Fruit fly (Drosophila melanogaster): ENCODE measurements around the gene Vsx2.

Gene Vsx2

DNA sequence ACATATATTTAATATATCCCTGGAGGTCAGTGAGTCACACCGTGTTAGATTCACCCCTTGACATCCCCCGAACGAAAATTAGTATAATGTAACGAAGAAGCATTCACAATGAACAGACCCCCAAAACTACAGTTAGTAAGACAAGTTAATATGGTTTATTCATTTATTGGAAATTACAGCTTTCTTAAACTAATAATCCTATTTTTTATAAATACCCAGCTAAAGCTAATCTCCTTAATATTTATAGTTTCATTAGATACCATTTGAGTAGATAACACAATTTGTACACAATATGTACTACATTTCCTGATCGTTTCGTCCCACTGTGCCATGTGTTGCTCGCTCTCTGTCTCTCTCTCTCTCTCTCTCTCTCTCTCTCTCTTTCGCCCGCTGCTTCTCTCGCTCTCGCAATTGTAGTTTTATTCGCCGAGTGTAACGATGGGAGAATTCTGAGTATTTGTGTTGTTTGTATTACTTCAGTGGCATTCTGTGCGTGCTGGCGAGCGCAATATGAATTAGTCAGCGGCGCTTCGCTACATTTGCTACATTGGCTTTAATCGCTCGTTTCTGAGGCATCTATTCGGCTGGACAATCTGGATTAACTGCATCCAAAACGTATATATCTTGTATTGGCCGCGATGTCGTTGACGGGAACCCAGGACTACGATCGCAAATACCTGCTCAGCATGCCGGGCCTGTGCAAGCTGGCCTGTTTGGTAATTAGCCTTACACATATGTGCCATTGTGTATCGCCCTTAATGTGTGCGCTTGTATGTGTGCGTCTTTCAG, 43.0 kb downstream of the Vsx2 start (continued):
- TF ChIP-seq CG11762 (GFP tag; optimal IDR thresholded peaks at IDR 0.05; ENCODE audit: insufficient read depth) (peak; percentile 28), CG6276 (GFP tag; optimal IDR thresholded peaks at IDR 0.05) (peak; percentile 54), CG16779 (tag; optimal IDR thresholded peaks at IDR 0.05) (no peak), fd85E (GFP tag; optimal IDR thresholded peaks at IDR 0.05) (peak; percentile 59), CG3919 (GFP tag; optimal IDR thresholded peaks at IDR 0.05) (peak; percentile 31), eg (GFP tag; IDR thresholded peaks at IDR 0.05) (peak; percentile 55; the same call in 2 of the 3 replicates), CG6808 (GFP tag; optimal IDR thresholded peaks at IDR 0.05) (no peak), Eip75B (GFP tag; optimal IDR thresholded peaks at IDR 0.05) (peak; percentile 19), Sox15 (GFP tag; optimal IDR thresholded peaks at IDR 0.05) (no peak), vri (GFP tag; optimal IDR thresholded peaks at IDR 0.05) (peak; percentile 22), CG10669 (GFP tag; optimal IDR thresholded peaks at IDR 0.05) (no peak), acj6 (GFP tag; optimal IDR thresholded peaks at IDR 0.05) (peak; percentile 42), CG15336 (GFP tag; IDR thresholded peaks at IDR 0.05) (peak; percentile 37; the same call in 1 of the 2 replicates), Met (GFP tag; optimal IDR thresholded peaks at IDR 0.05) (peak; percentile 61), CG4318 (GFP tag; optimal IDR thresholded peaks at IDR 0.05) (peak; percentile 40), ss (GFP tag; optimal IDR thresholded peaks at IDR 0.05) (peak; percentile 31 to 45), topi (GFP tag; optimal IDR thresholded peaks at IDR 0.05) (peak; percentile 50), fkh (GFP tag; optimal IDR thresholded peaks at IDR 0.05) (peak; percentile 48), CG6854 (GFP tag; optimal IDR thresholded peaks at IDR 0.05) (peak; percentile 56), salr (GFP tag; optimal IDR thresholded peaks at IDR 0.05) (peak in 1 of 2 experiments; percentile 19), Blimp-1 (GFP tag; optimal IDR thresholded peaks at IDR 0.05) (no peak), spab (GFP tag; optimal IDR thresholded peaks at IDR 0.05) (no peak), CG11902 (GFP tag; optimal IDR thresholded peaks at IDR 0.05) (no peak)

DNA sequence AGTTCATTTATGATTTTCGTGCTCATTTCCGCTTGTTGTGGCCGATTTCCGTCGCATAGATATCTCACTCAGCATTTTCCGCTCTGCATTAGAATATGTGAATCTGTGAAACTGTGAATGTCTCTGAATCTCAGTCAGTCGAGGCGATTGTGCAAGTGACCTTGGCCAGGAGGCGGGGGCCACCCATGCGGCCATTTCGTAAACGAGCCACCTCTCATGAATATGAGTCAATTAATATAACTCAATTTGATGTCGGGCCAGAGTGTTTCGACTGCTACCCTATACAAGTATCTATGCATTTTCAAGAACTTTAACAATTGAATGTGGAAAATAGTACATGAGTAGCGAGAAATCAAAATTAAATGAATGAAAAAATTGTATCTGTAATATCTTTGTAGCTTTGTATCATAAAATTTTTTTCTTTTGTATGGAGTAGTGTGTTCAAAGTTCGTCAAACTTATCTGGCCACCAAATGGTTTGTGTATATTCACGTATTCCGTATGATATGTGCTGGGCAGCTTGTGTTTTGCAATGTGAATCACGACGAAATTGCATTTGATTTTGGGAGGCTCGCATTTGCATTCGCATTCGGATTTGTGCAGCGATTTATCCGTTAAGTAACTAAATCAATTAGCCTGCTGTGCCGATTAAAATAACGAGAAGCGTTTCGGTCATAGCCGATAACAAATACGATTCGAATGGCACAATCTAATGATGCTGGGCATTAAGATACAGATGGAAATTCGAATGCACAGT, 43.9 kb downstream of the Vsx2 start, which contains the start of gene CG12730:
CG12730 (plus strand) TSS at position 706 of the 756 bp plus-strand sequence.
- TF ChIP-seq achi (GFP tag; optimal IDR thresholded peaks at IDR 0.05) = no peak
- TF ChIP-seq CG8319 (GFP tag; optimal IDR thresholded peaks at IDR 0.05) = no peak
- TF ChIP-seq lz (GFP tag; optimal IDR thresholded peaks at IDR 0.05) = peak; percentile 0
- TF ChIP-seq CG15336 (GFP tag; IDR thresholded peaks at IDR 0.05) = peak; percentile 40; the same call in 1 of the 2 replicates
- TF ChIP-seq CG6808 (GFP tag; optimal IDR thresholded peaks at IDR 0.05) = no peak
- TF ChIP-seq CG8119 (GFP tag; IDR thresholded peaks at IDR 0.05) = peak; percentile 32; the same call in 2 of the 3 replicates
- TF ChIP-seq spab (GFP tag; optimal IDR thresholded peaks at IDR 0.05) = no peak
- TF ChIP-seq CG11902 (GFP tag; optimal IDR thresholded peaks at IDR 0.05) = no peak
- TF ChIP-seq Hr4 (GFP tag; optimal IDR thresholded peaks at IDR 0.05) = peak; percentile 38
- TF ChIP-seq CG32006 (GFP tag; optimal IDR thresholded peaks at IDR 0.05) = peak; percentile 1
- peak; percentile 53; the same call in 2 of the 3 replicates for TF ChIP-seq eg (GFP tag; IDR thresholded peaks at IDR 0.05)

DNA sequence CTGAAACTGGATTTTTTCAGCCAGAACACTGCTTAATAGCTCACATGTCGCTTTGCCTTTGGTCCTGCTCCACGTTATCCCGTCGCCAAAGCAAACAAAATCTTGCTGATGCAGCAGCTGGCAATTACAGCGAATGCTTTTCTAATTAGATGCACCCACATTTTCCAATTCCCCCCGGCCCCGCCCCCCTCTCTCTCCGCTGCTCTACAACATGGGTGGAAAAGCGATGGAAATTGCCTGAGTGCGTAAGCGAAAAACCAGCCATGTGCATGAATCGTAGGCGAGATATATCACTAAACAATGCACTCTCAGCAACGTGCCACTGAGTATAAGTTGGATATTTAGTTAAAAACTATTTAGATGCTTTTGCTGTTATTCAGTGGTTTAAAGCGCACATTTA, 44.8 kb downstream of the Vsx2 start:
- TF ChIP-seq Blimp-1 (GFP tag; optimal IDR thresholded peaks at IDR 0.05) = no peak
- TF ChIP-seq fd59A (GFP tag; optimal IDR thresholded peaks at IDR 0.05) = no peak
- TF ChIP-seq CG6854 (GFP tag; optimal IDR thresholded peaks at IDR 0.05) = no peak
- TF ChIP-seq Hr39 (GFP tag; optimal IDR thresholded peaks at IDR 0.05) = no peak
- TF ChIP-seq cyc (GFP tag; optimal IDR thresholded peaks at IDR 0.05) = no peak
- no peak for TF ChIP-seq Eip93F (GFP tag; optimal IDR thresholded peaks at IDR 0.05)
- no peak for TF ChIP-seq CG6808 (GFP tag; optimal IDR thresholded peaks at IDR 0.05)
- TF ChIP-seq CG3919 (GFP tag; optimal IDR thresholded peaks at IDR 0.05) = no peak
- TF ChIP-seq CG8319 (GFP tag; optimal IDR thresholded peaks at IDR 0.05) = no peak

Data from whole organism, prepupa.